Worm (Caenorhabditis elegans): Measurements from ENCODE around the gene Y38H6C.23.

DNA sequence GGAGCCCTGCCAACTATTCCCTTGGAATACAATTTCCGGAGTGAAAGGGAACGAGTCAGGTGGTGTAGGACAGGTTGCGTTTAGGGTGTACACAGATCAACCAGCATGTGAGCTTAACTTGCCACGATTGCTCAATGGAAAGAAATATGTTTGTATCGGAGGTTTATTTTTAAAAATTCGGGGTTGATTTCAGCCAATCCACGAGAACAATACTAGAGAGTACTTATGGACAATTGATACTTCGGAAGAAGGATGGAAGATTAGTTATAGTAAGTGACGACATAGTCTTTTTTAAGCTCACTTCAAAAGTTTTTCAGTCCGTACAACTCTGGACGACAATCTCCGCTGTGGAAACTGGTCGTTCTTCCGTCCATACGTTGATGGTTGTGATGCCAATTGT is 18.7 kb upstream of the Y38H6C.23 start:
- TF ChIP-seq ama-1 (optimal IDR thresholded peaks at IDR 0.05): no peak
- TF ChIP-seq fkh-10 (GFP tag; optimal IDR thresholded peaks at IDR 0.05): no peak
- TF ChIP-seq nhr-77 (tag; optimal IDR thresholded peaks at IDR 0.05): no peak
- TF ChIP-seq ztf-11 (tag; optimal IDR thresholded peaks at IDR 0.05): no peak
- no peak for TF ChIP-seq elt-1 (tag; optimal IDR thresholded peaks at IDR 0.05)
- no peak for TF ChIP-seq mml-1 (tag; optimal IDR thresholded peaks at IDR 0.05)
- no peak for TF ChIP-seq skn-1 (tag; optimal IDR thresholded peaks at IDR 0.05)
- no peak for TF ChIP-seq nhr-12 (tag; optimal IDR thresholded peaks at IDR 0.05)
- no peak for TF ChIP-seq nhr-11 (tag; optimal IDR thresholded peaks at IDR 0.05)
- no peak for TF ChIP-seq elt-3 (tag; optimal IDR thresholded peaks at IDR 0.05)
- no peak for TF ChIP-seq unc-39 (tag; optimal IDR thresholded peaks at IDR 0.05)
- no peak for TF ChIP-seq zag-1 (tag; optimal IDR thresholded peaks at IDR 0.05)
- no peak for TF ChIP-seq nhr-25 (tag; optimal IDR thresholded peaks at IDR 0.05)
